Worm (Caenorhabditis elegans) whole organism, dauer: ENCODE results near the gene Y105C5B.15.

Experiments used
- unc-62 ChIP-seq: sonication (generic microtip); optimal IDR thresholded peaks from 2 replicates; lab custom pipeline; 2017; ENCODE audit warnings: missing biosample characterization, missing genetic modification reagents, missing genetic modification characterization

Gene Y105C5B.15

ce11 chrIV:15951640-15952039, at the start of gene Y105C5B.15:
Gene Y105C5B.15, plus strand, starts transcription at chrIV:15951936.
- no peak for TF ChIP-seq unc-62 (GFP tag; lab: Kevin White, UChicago)

- TF ChIP-seq unc-62 (GFP tag; lab: Kevin White, UChicago) = no peak
Measured at ce11 chrIV:15906059-15906632, 45.6 kb upstream of the Y105C5B.15 start, which contains the start of gene srv-15. Gene srv-15, plus strand, starts transcription at chrIV:15906582.

ce11 chrIV:15908251-15908650, 43.5 kb upstream of the Y105C5B.15 start:
- TF ChIP-seq unc-62 (GFP tag; lab: Kevin White, UChicago) = no peak

ce11 chrIV:15915061-15915460, 36.7 kb upstream of the Y105C5B.15 start:
- TF ChIP-seq unc-62 (GFP tag; lab: Kevin White, UChicago) = no peak

ce11 chrIV:15923000-15923399, 28.7 kb upstream of the Y105C5B.15 start:
- TF ChIP-seq unc-62 (GFP tag; lab: Kevin White, UChicago) = no peak

ce11 chrIV:15926746-15927145, 25.0 kb upstream of the Y105C5B.15 start, which contains the start of gene Y105C5B.8:
Gene Y105C5B.8, minus strand, starts transcription at chrIV:15926846.
- TF ChIP-seq unc-62 (GFP tag; lab: Kevin White, UChicago) = no peak

ce11 chrIV:15929831-15930230, 21.9 kb upstream of the Y105C5B.15 start:
- no peak for TF ChIP-seq unc-62 (GFP tag; lab: Kevin White, UChicago)

- TF ChIP-seq unc-62 (GFP tag; lab: Kevin White, UChicago) = no peak
Measured at ce11 chrIV:15930281-15930680, 21.5 kb upstream of the Y105C5B.15 start, which contains the start of gene Y105C5B.9. Gene Y105C5B.9, plus strand, starts transcription at chrIV:15930581.

ce11 chrIV:15930694-15931093, 21.0 kb upstream of the Y105C5B.15 start:
- TF ChIP-seq unc-62 (GFP tag; lab: Kevin White, UChicago) = no peak

ce11 chrIV:15931176-15931575, 20.6 kb upstream of the Y105C5B.15 start:
- TF ChIP-seq unc-62 (GFP tag; lab: Kevin White, UChicago) = no peak

- TF ChIP-seq unc-62 (GFP tag; lab: Kevin White, UChicago) = no peak
Measured at ce11 chrIV:15931833-15932232, 19.9 kb upstream of the Y105C5B.15 start.

- TF ChIP-seq unc-62 (GFP tag; lab: Kevin White, UChicago) = no peak
Measured at ce11 chrIV:15933814-15934213, 17.9 kb upstream of the Y105C5B.15 start, which contains the start of gene srv-16. Gene srv-16, minus strand, starts transcription at chrIV:15933914.

- no peak for TF ChIP-seq unc-62 (GFP tag; lab: Kevin White, UChicago)
Measured at ce11 chrIV:15937088-15937487, 14.6 kb upstream of the Y105C5B.15 start.

ce11 chrIV:15938471-15938870, 13.3 kb upstream of the Y105C5B.15 start:
- TF ChIP-seq unc-62 (GFP tag; lab: Kevin White, UChicago) = no peak

- TF ChIP-seq unc-62 (GFP tag; lab: Kevin White, UChicago) = no peak
Measured at ce11 chrIV:15940811-15941210, 10.9 kb upstream of the Y105C5B.15 start.

- no peak for TF ChIP-seq unc-62 (GFP tag; lab: Kevin White, UChicago)
Measured at ce11 chrIV:15941403-15941802, 10.3 kb upstream of the Y105C5B.15 start, which contains the start of gene Y105C5B.11. Gene Y105C5B.11, minus strand, starts transcription at chrIV:15941503.

- no peak for TF ChIP-seq unc-62 (GFP tag; lab: Kevin White, UChicago)
Measured at ce11 chrIV:15946507-15946906, 5.2 kb upstream of the Y105C5B.15 start, which contains the start of gene skr-10. Gene skr-10, plus strand, starts transcription at chrIV:15946807.
